Fruit fly (Drosophila melanogaster): ENCODE measurements around the gene CG3609.

dm6 chr2L:2376418-2376702 is 1.9 kb upstream of the CG3609 start:
- no peak for TF ChIP-seq kay (GFP tag; ENCODE audit: borderline replicate concordance)
- TF ChIP-seq Hr96 (GFP tag; optimal IDR thresholded peaks at IDR 0.05): no peak
- no peak for TF ChIP-seq bab1 (GFP tag; optimal IDR thresholded peaks at IDR 0.05)
- TF ChIP-seq cic (GFP tag; optimal IDR thresholded peaks at IDR 0.05): peak; percentile 66
- TF ChIP-seq cnc (optimal IDR thresholded peaks at IDR 0.05): no peak
- no peak for TF ChIP-seq CG1620 (GFP tag; optimal IDR thresholded peaks at IDR 0.05)
- no peak for TF ChIP-seq CG5204 (GFP tag; optimal IDR thresholded peaks at IDR 0.05)
- no peak for TF ChIP-seq Crg-1 (GFP tag; optimal IDR thresholded peaks at IDR 0.05)
- TF ChIP-seq ovo (GFP tag; optimal IDR thresholded peaks at IDR 0.05): no peak
- no peak for TF ChIP-seq CG7045 (GFP tag; optimal IDR thresholded peaks at IDR 0.05)
- no peak for TF ChIP-seq CG7101 (tag; optimal IDR thresholded peaks at IDR 0.05)
- TF ChIP-seq CG12768 (GFP tag; optimal IDR thresholded peaks at IDR 0.05): no peak
- no peak for TF ChIP-seq tj (GFP tag; optimal IDR thresholded peaks at IDR 0.05)
- no peak for TF ChIP-seq CG33017 (tag; optimal IDR thresholded peaks at IDR 0.05)

Measured in whole organism, adult.